Fruit fly (Drosophila melanogaster) whole organism, adult: ENCODE measurements around the gene CG9920.

Experiments
- CG11617 ChIP-seq: fragments of 200-800 bp; sonication (Bioruptor generic); optimal IDR thresholded peaks from 2 replicates; lab custom pipeline; 2017; ENCODE audit warnings: mild to moderate bottlenecking, missing biosample characterization, missing genetic modification reagents, missing genetic modification characterization
- CG12768 ChIP-seq: fragments of 200-800 bp; sonication (Bioruptor generic); optimal IDR thresholded peaks from 2 replicates; lab custom pipeline; 2017; ENCODE audit warnings: missing biosample characterization, missing genetic modification characterization, mild to moderate bottlenecking, moderate library complexity, missing genetic modification reagents
- CG5204 ChIP-seq: fragments of 200-800 bp; sonication (Bioruptor generic); optimal IDR thresholded peaks from 2 replicates; lab custom pipeline; 2016; ENCODE audit warnings: missing biosample characterization, missing genetic modification characterization
- CG7045 ChIP-seq: fragments of 200-800 bp; sonication (Bioruptor generic); optimal IDR thresholded peaks from 2 replicates; lab custom pipeline; 2017; ENCODE audit warnings: missing biosample characterization, mild to moderate bottlenecking, missing genetic modification characterization
- CG7101 ChIP-seq: fragments of 200-800 bp; sonication (Bioruptor generic); optimal IDR thresholded peaks from 2 replicates; lab custom pipeline; 2018; ENCODE audit warnings: missing biosample characterization, mild to moderate bottlenecking, missing genetic modification characterization, moderate library complexity
- Crg-1 ChIP-seq: fragments of 200-800 bp; sonication (Bioruptor generic); optimal IDR thresholded peaks from 2 replicates; lab custom pipeline; 2016; ENCODE audit warnings: missing biosample characterization, missing genetic modification characterization
- Hr96 ChIP-seq: fragments of 200-800 bp; sonication (Bioruptor generic); optimal IDR thresholded peaks from 2 replicates; lab custom pipeline; 2016; ENCODE audit warnings: missing biosample characterization, missing genetic modification characterization
- bab1 ChIP-seq: fragments of 200-800 bp; sonication (Bioruptor generic); optimal IDR thresholded peaks from 3 replicates; lab custom pipeline; 2019; ENCODE audit warnings: missing biosample characterization, mild to moderate bottlenecking, missing genetic modification characterization, moderate library complexity
- cnc ChIP-seq, 2 experiments: fragments of >200 bp; optimal IDR thresholded peaks; 2 replicates each; lab custom pipeline; 2017

dm6 chr3R:14107597-14107996 is 9.7 kb upstream of the CG9920 start:
- TF ChIP-seq CG7101 (tag; lab: Kevin White, UChicago) (no peak), CG12768 (GFP tag; lab: Kevin White, UChicago) (no peak), CG7045 (GFP tag; lab: Kevin White, UChicago) (no peak), Crg-1 (GFP tag; lab: Kevin White, UChicago) (no peak), CG11617 (no peak), bab1 (no peak), CG5204 (no peak), Hr96 (no peak), cnc (optimal IDR thresholded peaks at IDR 0.05; lab: Kevin White, UChicago) (no peak)
